Fruit fly (Drosophila melanogaster) whole organism, embryonic: Measurements from ENCODE around the gene CG13021.

ENCODE experiments used
- Atf-2 ChIP-seq: fragments of 200-800 bp; sonication (Bioruptor generic); optimal IDR thresholded peaks from 2 replicates; lab custom pipeline; 2016; ENCODE audit warnings: missing biosample characterization, missing genetic modification characterization
- Atf6 ChIP-seq: fragments of 200-800 bp; sonication (Bioruptor generic); IDR thresholded peaks from 2 replicates; pipeline ENCODE4 v1.3.6; 2022; ENCODE audit warnings: missing biosample characterization, missing genetic modification characterization
- CG10366 ChIP-seq: fragments of 200-800 bp; sonication (Bioruptor generic); IDR thresholded peaks from 2 replicates; pipeline ENCODE4 v1.3.6; 2022; ENCODE audit warnings: missing biosample characterization, missing genetic modification characterization
- CG10462 ChIP-seq: fragments of 200-800 bp; sonication (Bioruptor generic); optimal IDR thresholded peaks from 2 replicates; lab custom pipeline; 2016; ENCODE audit warnings: missing biosample characterization, missing genetic modification characterization
- CG14965 ChIP-seq: fragments of 200-800 bp; sonication (Bioruptor generic); optimal IDR thresholded peaks from 2 replicates; lab custom pipeline; 2016; ENCODE audit warnings: missing biosample characterization, missing genetic modification characterization, borderline replicate concordance
- CG15479 ChIP-seq: fragments of 200-800 bp; sonication (Bioruptor generic); optimal IDR thresholded peaks from 3 replicates; lab custom pipeline; 2019; ENCODE audit warnings: missing biosample characterization, mild to moderate bottlenecking, missing genetic modification characterization, moderate library complexity
- CG1647 ChIP-seq: fragments of 200-800 bp; sonication (Bioruptor generic); optimal IDR thresholded peaks from 3 replicates; lab custom pipeline; 2016; ENCODE audit warnings: missing biosample characterization, missing genetic modification characterization
- CG16813 ChIP-seq: fragments of 200-800 bp; sonication (Bioruptor generic); IDR thresholded peaks from 3 replicates; pipeline ENCODE4 v1.3.6; 2022; ENCODE audit warnings: missing biosample characterization, missing genetic modification characterization; ENCODE audit not compliant: partially characterized antibody
- CG16815 ChIP-seq: fragments of 200-800 bp; sonication (Bioruptor generic); optimal IDR thresholded peaks from 3 replicates; lab custom pipeline; 2017; ENCODE audit warnings: missing biosample characterization, mild to moderate bottlenecking, missing genetic modification characterization
- CG17186 ChIP-seq: fragments of 200-800 bp; sonication (Bioruptor generic); optimal IDR thresholded peaks from 3 replicates; lab custom pipeline; 2017; ENCODE audit warnings: missing biosample characterization, missing genetic modification reagents, missing genetic modification characterization
- CG17359 ChIP-seq: fragments of 200-800 bp; sonication (Bioruptor generic); optimal IDR thresholded peaks from 3 replicates; lab custom pipeline; 2018; ENCODE audit warnings: missing biosample characterization, mild to moderate bottlenecking, missing genetic modification characterization, moderate library complexity
- CG2875 ChIP-seq: fragments of 200-800 bp; sonication (Bioruptor generic); optimal IDR thresholded peaks from 2 replicates; lab custom pipeline; 2017; ENCODE audit warnings: missing biosample characterization, mild to moderate bottlenecking, missing genetic modification characterization, missing genetic modification reagents
- CG4282 ChIP-seq: fragments of 200-800 bp; sonication (Bioruptor generic); optimal IDR thresholded peaks from 2 replicates; lab custom pipeline; 2016; ENCODE audit warnings: missing biosample characterization, missing genetic modification characterization
- CG4424 ChIP-seq: fragments of 200-800 bp; sonication (Bioruptor generic); optimal IDR thresholded peaks from 3 replicates; lab custom pipeline; 2016; ENCODE audit warnings: missing biosample characterization, missing genetic modification characterization
- CG6765 ChIP-seq: fragments of 200-800 bp; sonication (Bioruptor generic); optimal IDR thresholded peaks from 3 replicates; lab custom pipeline; 2017; ENCODE audit warnings: missing biosample characterization, mild to moderate bottlenecking, missing genetic modification characterization
- CG7271 ChIP-seq: fragments of 200-800 bp; sonication (Bioruptor generic); optimal IDR thresholded peaks from 2 replicates; lab custom pipeline; 2018; ENCODE audit warnings: missing biosample characterization, mild to moderate bottlenecking, missing genetic modification characterization, moderate library complexity
- CG7556 ChIP-seq: fragments of 200-800 bp; sonication (Bioruptor generic); optimal IDR thresholded peaks from 2 replicates; lab custom pipeline; 2017; ENCODE audit warnings: missing biosample characterization, mild to moderate bottlenecking, missing genetic modification characterization
- CG7745 ChIP-seq: fragments of 200-800 bp; sonication (Bioruptor generic); optimal IDR thresholded peaks from 2 replicates; lab custom pipeline; 2018; ENCODE audit warnings: missing biosample characterization, mild to moderate bottlenecking, missing genetic modification characterization, moderate library complexity
- Doc2 ChIP-seq: fragments of 200-800 bp; sonication (Bioruptor generic); IDR thresholded peaks from 2 replicates; pipeline ENCODE4 v1.3.6; 2022; ENCODE audit warnings: missing biosample characterization, missing genetic modification characterization
- Dp ChIP-seq: fragments of 200-800 bp; sonication (Bioruptor generic); optimal IDR thresholded peaks from 2 replicates; lab custom pipeline; 2018; ENCODE audit warnings: missing biosample characterization, mild to moderate bottlenecking, missing genetic modification characterization, moderate library complexity
- Elba2 ChIP-seq: fragments of 200-800 bp; sonication (Bioruptor generic); optimal IDR thresholded peaks from 3 replicates; lab custom pipeline; 2016; ENCODE audit warnings: missing biosample characterization, missing genetic modification characterization
- Ets97D ChIP-seq: fragments of 200-800 bp; sonication (Bioruptor generic); optimal IDR thresholded peaks from 3 replicates; lab custom pipeline; 2016; ENCODE audit warnings: missing biosample characterization, missing genetic modification characterization
- Fer1 ChIP-seq: fragments of 200-800 bp; sonication (Bioruptor generic); optimal IDR thresholded peaks from 2 replicates; lab custom pipeline; 2017; ENCODE audit warnings: missing biosample characterization, mild to moderate bottlenecking, missing genetic modification characterization
- HLH54F ChIP-seq: fragments of 200-800 bp; sonication (Bioruptor generic); optimal IDR thresholded peaks from 3 replicates; lab custom pipeline; 2016; ENCODE audit warnings: missing biosample characterization, missing genetic modification characterization
- Hmr ChIP-seq: fragments of 200-800 bp; sonication (Bioruptor generic); optimal IDR thresholded peaks from 3 replicates; lab custom pipeline; 2017; ENCODE audit warnings: mild to moderate bottlenecking, missing biosample characterization, missing genetic modification reagents, missing genetic modification characterization
- Jarid2 ChIP-seq: fragments of 200-800 bp; sonication (Bioruptor generic); optimal IDR thresholded peaks from 3 replicates; lab custom pipeline; 2017; ENCODE audit warnings: mild to moderate bottlenecking, missing biosample characterization, missing genetic modification reagents, missing genetic modification characterization
- Mad ChIP-seq: fragments of 200-800 bp; sonication (Bioruptor generic); optimal IDR thresholded peaks from 2 replicates; lab custom pipeline; 2016; ENCODE audit warnings: missing biosample characterization, missing genetic modification characterization
- Med ChIP-seq: fragments of 200-800 bp; sonication (Bioruptor generic); peaks from one replicate; lab custom pipeline; 2016; ENCODE audit warnings: missing biosample characterization, missing genetic modification characterization, mild to moderate bottlenecking, inconsistent platforms, moderate library complexity
- NK7.1 ChIP-seq: fragments of 200-800 bp; sonication (Bioruptor generic); optimal IDR thresholded peaks from 3 replicates; lab custom pipeline; 2016; ENCODE audit warnings: missing biosample characterization, missing genetic modification characterization
- Rfx ChIP-seq: fragments of 200-800 bp; sonication (Bioruptor generic); IDR thresholded peaks from 2 replicates; pipeline ENCODE4 v1.3.6; 2022; ENCODE audit warnings: missing biosample characterization, missing genetic modification characterization
- br ChIP-seq: fragments of >200 bp; optimal IDR thresholded peaks from 2 replicates; lab custom pipeline; 2017
- cg ChIP-seq: fragments of 200-800 bp; sonication (Bioruptor generic); optimal IDR thresholded peaks from 3 replicates; lab custom pipeline; 2019; ENCODE audit warnings: missing biosample characterization, mild to moderate bottlenecking, missing genetic modification characterization, moderate library complexity
- crc ChIP-seq: fragments of 200-800 bp; sonication (Bioruptor generic); optimal IDR thresholded peaks from 2 replicates; lab custom pipeline; 2016; ENCODE audit warnings: missing biosample characterization, missing genetic modification characterization
- crp ChIP-seq, 2 experiments: fragments of 200-800 bp; sonication (Bioruptor generic); optimal IDR thresholded peaks; 2 replicates in 1 of 2; 3 replicates in 1 of 2; lab custom pipeline; 2017; ENCODE audit warnings: missing biosample characterization in 2 of 2, missing genetic modification characterization in 2 of 2, mild to moderate bottlenecking in 1 of 2, moderate library complexity in 1 of 2
- emc ChIP-seq: fragments of 200-800 bp; sonication (Bioruptor generic); optimal IDR thresholded peaks from 2 replicates; lab custom pipeline; 2016; ENCODE audit warnings: missing biosample characterization, missing genetic modification characterization
- en ChIP-seq: fragments of 200-800 bp; sonication (Bioruptor generic); optimal IDR thresholded peaks from 2 replicates; lab custom pipeline; 2016; ENCODE audit warnings: missing biosample characterization, missing genetic modification characterization
- gsb ChIP-seq: fragments of 200-800 bp; sonication (Bioruptor generic); IDR thresholded peaks from 2 replicates; pipeline ENCODE4 v1.3.6; 2022; ENCODE audit warnings: missing biosample characterization, missing genetic modification characterization
- ind ChIP-seq: fragments of 200-800 bp; sonication (Bioruptor generic); optimal IDR thresholded peaks from 3 replicates; lab custom pipeline; 2016; ENCODE audit warnings: missing biosample characterization, missing genetic modification characterization
- jumu ChIP-seq: fragments of 200-800 bp; sonication (Bioruptor generic); optimal IDR thresholded peaks from 3 replicates; lab custom pipeline; 2016; ENCODE audit warnings: missing biosample characterization, missing genetic modification characterization
- lilli ChIP-seq: fragments of 200-800 bp; sonication (Bioruptor generic); optimal IDR thresholded peaks from 3 replicates; lab custom pipeline; 2016; ENCODE audit warnings: missing biosample characterization, missing genetic modification characterization
- lov ChIP-seq, 2 experiments: fragments of 200-800 bp in 1 of 2; fragments of >200 bp in 1 of 2; sonication (Bioruptor generic) in 1 of 2; IDR thresholded peaks in 1 of 2; optimal IDR thresholded peaks in 1 of 2; 2 replicates in 1 of 2; 3 replicates in 1 of 2; pipeline versions ENCODE4 v1.3.6 to Lab custom; 2017 to 2022; ENCODE audit warnings: missing biosample characterization in 1 of 2, missing genetic modification characterization in 1 of 2
- mam ChIP-seq: fragments of 200-800 bp; sonication (Bioruptor generic); optimal IDR thresholded peaks from 3 replicates; lab custom pipeline; 2016; ENCODE audit warnings: missing biosample characterization, missing genetic modification characterization
- mirr ChIP-seq: fragments of 200-800 bp; sonication (Bioruptor generic); optimal IDR thresholded peaks from 3 replicates; lab custom pipeline; 2018; ENCODE audit warnings: missing biosample characterization, mild to moderate bottlenecking, missing genetic modification characterization
- nom ChIP-seq: fragments of 200-800 bp; sonication (Bioruptor generic); optimal IDR thresholded peaks from 2 replicates; lab custom pipeline; 2017; ENCODE audit warnings: missing biosample characterization, missing genetic modification characterization, mild to moderate bottlenecking, moderate library complexity, missing genetic modification reagents
- onecut ChIP-seq: fragments of 200-800 bp; sonication (Bioruptor generic); IDR thresholded peaks from 2 replicates; pipeline ENCODE4 v1.3.6; 2022; ENCODE audit warnings: missing biosample characterization, missing genetic modification characterization
- stc ChIP-seq: fragments of 200-800 bp; sonication (Bioruptor generic); IDR thresholded peaks from 2 replicates; pipeline ENCODE4 v1.3.6; 2022; ENCODE audit warnings: missing biosample characterization, missing genetic modification characterization
- tin ChIP-seq: fragments of 200-800 bp; sonication (Bioruptor generic); optimal IDR thresholded peaks from 3 replicates; lab custom pipeline; 2016; ENCODE audit warnings: missing biosample characterization, missing genetic modification characterization
- tx ChIP-seq: fragments of 200-800 bp; sonication (Bioruptor generic); optimal IDR thresholded peaks from 2 replicates; lab custom pipeline; 2016; ENCODE audit warnings: missing biosample characterization, missing genetic modification characterization

CG13021 gene

dm6 chrX:3482119-3483014, 31.7 kb upstream of the CG13021 start, which contains the start of the genes CG10804 and CG10802 (continued):
- no peak for TF ChIP-seq CG6765
- peak; percentile 69 for TF ChIP-seq Ets97D (GFP tag; lab: Kevin White, UChicago)
- TF ChIP-seq crc (GFP tag; lab: Kevin White, UChicago), result peak; percentile 26
- TF ChIP-seq CG4282 (GFP tag; lab: Kevin White, UChicago), result peak; percentile 71
- TF ChIP-seq CG7271 (tag; lab: Kevin White, UChicago), result no peak
- TF ChIP-seq en, result peak; percentile 34
- TF ChIP-seq CG10462, result peak; percentile 54
- TF ChIP-seq mam (GFP tag; lab: Kevin White, UChicago), result peak; percentile 90
- TF ChIP-seq CG16815 (GFP tag; lab: Kevin White, UChicago), result peak; percentile 52
- no peak for TF ChIP-seq Jarid2
- no peak for TF ChIP-seq CG7745 (tag; lab: Kevin White, UChicago)
- TF ChIP-seq CG10366 (GFP tag; lab: Robert Waterston, UW), result peak; percentile 79
- peak; percentile 43 for TF ChIP-seq Dp
- TF ChIP-seq lilli, result peak; percentile 90
- peak; percentile 28 for TF ChIP-seq Fer1 (GFP tag; lab: Kevin White, UChicago)
- TF ChIP-seq Atf6 (GFP tag; lab: Robert Waterston, UW), result peak; percentile 81
- TF ChIP-seq Mad, result peak; percentile 69
- TF ChIP-seq CG14965, result no peak
- peak; percentile 93 for TF ChIP-seq Rfx
- peak; percentile 86 for TF ChIP-seq HLH54F (GFP tag; lab: Kevin White, UChicago)
- TF ChIP-seq mirr (GFP tag; lab: Kevin White, UChicago), result no peak
- TF ChIP-seq CG17359 (tag; lab: Kevin White, UChicago), result peak; percentile 53
- TF ChIP-seq Atf-2 (GFP tag; lab: Kevin White, UChicago), result peak; percentile 75
- TF ChIP-seq CG2875, result peak; percentile 12
- peak; percentile 83 for TF ChIP-seq jumu (GFP tag; lab: Kevin White, UChicago)
- TF ChIP-seq tx, result peak; percentile 81
- peak; percentile 72 for TF ChIP-seq CG4424 (GFP tag; lab: Kevin White, UChicago)
- no peak for TF ChIP-seq NK7.1 (GFP tag; lab: Kevin White, UChicago)
- TF ChIP-seq tin (GFP tag; lab: Kevin White, UChicago), result peak; percentile 73
- TF ChIP-seq CG17186, result peak; percentile 12
- peak; percentile 24; the same call in 1 of the 2 replicates for TF ChIP-seq onecut
- peak; percentile 85 for TF ChIP-seq ind (GFP tag; lab: Kevin White, UChicago)
- no peak for TF ChIP-seq br
- peak; percentile 86 for TF ChIP-seq stc (GFP tag; lab: Robert Waterston, UW)
- TF ChIP-seq lov (optimal IDR thresholded peaks at IDR 0.05; lab: Kevin White, UChicago), result no peak
- peak; percentile 64; the same call in 1 of the 3 replicates for TF ChIP-seq lov (GFP tag; IDR thresholded peaks at IDR 0.05; lab: Robert Waterston, UW)
- peak; percentile 46 for TF ChIP-seq emc (GFP tag; lab: Kevin White, UChicago)
- TF ChIP-seq CG1647 (GFP tag; lab: Kevin White, UChicago), result peak; percentile 74
- peak; percentile 97 for TF ChIP-seq Med (GFP tag; lab: Kevin White, UChicago)
- TF ChIP-seq crp (GFP tag; optimal IDR thresholded peaks at IDR 0.05; lab: Kevin White, UChicago), result peak in 1 of 2 experiments; percentile 42
- peak; percentile 45 for TF ChIP-seq CG7556 (GFP tag; lab: Kevin White, UChicago)
- peak; percentile 77 for TF ChIP-seq CG16813 (GFP tag; lab: Robert Waterston, UW)
- TF ChIP-seq cg (GFP tag; lab: Kevin White, UChicago), result no peak
- TF ChIP-seq Doc2, result 0 out of 2 replicates have a peak, but pooled peaks have one; percentile 9
- peak; percentile 11 for TF ChIP-seq Elba2 (GFP tag; lab: Kevin White, UChicago)
- peak; percentile 80 for TF ChIP-seq CG15479 (GFP tag; lab: Kevin White, UChicago)
- peak; percentile 57; the same call in 1 of the 2 replicates for TF ChIP-seq gsb (GFP tag; lab: Robert Waterston, UW)
- TF ChIP-seq nom, result no peak
- no peak for TF ChIP-seq Hmr
